Fruit fly (Drosophila melanogaster) Kc167 (cell line): Measurements from ENCODE around the gene MFS9.

Experiments used
- Myc ChIP-seq: fragments of >200 bp; optimal IDR thresholded peaks from 2 replicates; lab custom pipeline; 2017; ENCODE audit warnings: missing external identifiers
- Sin3A ChIP-seq: fragments of >200 bp; optimal IDR thresholded peaks from 2 replicates; lab custom pipeline; 2018; ENCODE audit warnings: missing external identifiers
- h ChIP-seq: fragments of >200 bp; optimal IDR thresholded peaks from 3 replicates; lab custom pipeline; 2018; ENCODE audit warnings: missing external identifiers
- insv ChIP-seq: fragments of >200 bp; optimal IDR thresholded peaks from 3 replicates; lab custom pipeline; 2018; ENCODE audit warnings: missing external identifiers
- psq ChIP-seq: fragments of >200 bp; optimal IDR thresholded peaks from 2 replicates; lab custom pipeline; 2017; ENCODE audit warnings: missing external identifiers
- ttk ChIP-seq: sonication (Bioruptor generic); optimal IDR thresholded peaks from 2 replicates; lab custom pipeline; 2017; ENCODE audit warnings: missing external identifiers

- no peak for TF ChIP-seq Myc (lab: Kevin White, UChicago)
- TF ChIP-seq insv (lab: Kevin White, UChicago), result no peak
- no peak for TF ChIP-seq ttk
- TF ChIP-seq Sin3A, result no peak
- no peak for TF ChIP-seq psq (lab: Kevin White, UChicago)
- no peak for TF ChIP-seq h (lab: Kevin White, UChicago)
These were observed 30.2 kb upstream of the MFS9 start for dm6 chr3R:20542283-20543144.
